Worm (Caenorhabditis elegans) whole organism, L1 larva: ENCODE data around the gene F29B9.12.
"Not testable (repeated sequence)": the region's sequence is repeated elsewhere in the genome, so short reads cannot be mapped to it uniquely, and the experiment has no call there.

Experiments used
- lir-3 ChIP-seq: sonication (generic microtip); optimal IDR thresholded peaks from 2 replicates; lab custom pipeline; 2016; ENCODE audit warnings: mild to moderate bottlenecking, missing genetic modification characterization, moderate library complexity, missing compliant biosample characterization; ENCODE audit not compliant: poor library complexity
- nhr-11 ChIP-seq: fragments of 150-350 bp; optimal IDR thresholded peaks from 2 replicates; lab custom pipeline; 2014; ENCODE audit warnings: missing biosample characterization, missing genetic modification characterization
- ztf-4 ChIP-seq: fragments of 150-350 bp; optimal IDR thresholded peaks from 2 replicates; lab custom pipeline; 2014; ENCODE audit warnings: missing biosample characterization, missing genetic modification characterization

ce11 chrIV:4720522-4720921, 51.2 kb downstream of the F29B9.12 start:
- TF ChIP-seq lir-3, nhr-11, ztf-4 (tag; lab: Kevin White, UChicago): not testable (repeated sequence)
